Fruit fly (Drosophila melanogaster) whole organism, adult: Measurements from ENCODE around the gene raw.

Experiments
- CG11617 ChIP-seq: fragments of 200-800 bp; sonication (Bioruptor generic); optimal IDR thresholded peaks from 2 replicates; lab custom pipeline; 2017; ENCODE audit warnings: mild to moderate bottlenecking, missing biosample characterization, missing genetic modification reagents, missing genetic modification characterization
- CG12768 ChIP-seq: fragments of 200-800 bp; sonication (Bioruptor generic); optimal IDR thresholded peaks from 2 replicates; lab custom pipeline; 2017; ENCODE audit warnings: missing biosample characterization, missing genetic modification characterization, mild to moderate bottlenecking, moderate library complexity, missing genetic modification reagents
- CG14711 ChIP-seq: fragments of 200-800 bp; sonication (Bioruptor generic); optimal IDR thresholded peaks from 2 replicates; lab custom pipeline; 2018; ENCODE audit warnings: missing biosample characterization, mild to moderate bottlenecking, missing genetic modification characterization, moderate library complexity
- CG1620 ChIP-seq: fragments of 200-800 bp; sonication (Bioruptor generic); optimal IDR thresholded peaks from 2 replicates; lab custom pipeline; 2016; ENCODE audit warnings: missing biosample characterization, missing genetic modification characterization
- CG33017 ChIP-seq: fragments of 200-800 bp; sonication (Bioruptor generic); optimal IDR thresholded peaks from 2 replicates; lab custom pipeline; 2018; ENCODE audit warnings: missing biosample characterization, mild to moderate bottlenecking, missing genetic modification characterization, moderate library complexity
- CG5204 ChIP-seq: fragments of 200-800 bp; sonication (Bioruptor generic); optimal IDR thresholded peaks from 2 replicates; lab custom pipeline; 2016; ENCODE audit warnings: missing biosample characterization, missing genetic modification characterization
- CG7045 ChIP-seq: fragments of 200-800 bp; sonication (Bioruptor generic); optimal IDR thresholded peaks from 2 replicates; lab custom pipeline; 2017; ENCODE audit warnings: missing biosample characterization, mild to moderate bottlenecking, missing genetic modification characterization
- CG7101 ChIP-seq: fragments of 200-800 bp; sonication (Bioruptor generic); optimal IDR thresholded peaks from 2 replicates; lab custom pipeline; 2018; ENCODE audit warnings: missing biosample characterization, mild to moderate bottlenecking, missing genetic modification characterization, moderate library complexity
- Clk ChIP-seq: fragments of 200-800 bp; sonication (Bioruptor generic); optimal IDR thresholded peaks from 2 replicates; lab custom pipeline; 2017; ENCODE audit warnings: missing biosample characterization, missing genetic modification characterization
- Crg-1 ChIP-seq: fragments of 200-800 bp; sonication (Bioruptor generic); optimal IDR thresholded peaks from 2 replicates; lab custom pipeline; 2016; ENCODE audit warnings: missing biosample characterization, missing genetic modification characterization
- Hr96 ChIP-seq: fragments of 200-800 bp; sonication (Bioruptor generic); optimal IDR thresholded peaks from 2 replicates; lab custom pipeline; 2016; ENCODE audit warnings: missing biosample characterization, missing genetic modification characterization
- Mnt ChIP-seq: fragments of 200-800 bp; sonication (Bioruptor generic); optimal IDR thresholded peaks from 2 replicates; lab custom pipeline; 2016; ENCODE audit warnings: missing biosample characterization, mild to moderate bottlenecking, missing genetic modification characterization
- bab1 ChIP-seq: fragments of 200-800 bp; sonication (Bioruptor generic); optimal IDR thresholded peaks from 3 replicates; lab custom pipeline; 2019; ENCODE audit warnings: missing biosample characterization, mild to moderate bottlenecking, missing genetic modification characterization, moderate library complexity
- cic ChIP-seq: fragments of 200-800 bp; sonication (Bioruptor generic); optimal IDR thresholded peaks from 2 replicates; lab custom pipeline; 2017; ENCODE audit warnings: missing biosample characterization, mild to moderate bottlenecking, missing genetic modification characterization, moderate library complexity
- cnc ChIP-seq, 2 experiments: fragments of >200 bp; optimal IDR thresholded peaks; 2 replicates each; lab custom pipeline; 2017
- kay ChIP-seq: fragments of 200-800 bp; sonication (Bioruptor generic); peaks from one replicate; lab custom pipeline; 2016; ENCODE audit warnings: missing biosample characterization, missing genetic modification characterization, borderline replicate concordance
- ovo ChIP-seq: fragments of 200-800 bp; sonication (Bioruptor generic); optimal IDR thresholded peaks from 2 replicates; lab custom pipeline; 2016; ENCODE audit warnings: missing biosample characterization, missing genetic modification characterization
- pad ChIP-seq: fragments of 200-800 bp; sonication (Bioruptor generic); optimal IDR thresholded peaks from 3 replicates; lab custom pipeline; 2017; ENCODE audit warnings: missing biosample characterization, missing genetic modification characterization, mild to moderate bottlenecking, moderate library complexity, missing genetic modification reagents
- tj ChIP-seq: fragments of 200-800 bp; sonication (Bioruptor generic); optimal IDR thresholded peaks from 3 replicates; lab custom pipeline; 2017; ENCODE audit warnings: missing biosample characterization, mild to moderate bottlenecking, missing genetic modification characterization, moderate library complexity
- toe ChIP-seq: fragments of 200-800 bp; sonication (Bioruptor generic); optimal IDR thresholded peaks from 2 replicates; lab custom pipeline; 2016; ENCODE audit warnings: missing biosample characterization, missing genetic modification characterization

The raw gene

dm6 chr2L:8772244-8772643 is 31.8 kb upstream of the raw start, which contains the start of gene LManIV:
Gene LManIV (minus strand): TSS chr2L:8772344.
- TF ChIP-seq CG11617 (GFP tag; lab: Kevin White, UChicago) = no peak
- no peak for TF ChIP-seq Clk (GFP tag; lab: Kevin White, UChicago)
- no peak for TF ChIP-seq kay
- no peak for TF ChIP-seq toe (GFP tag; lab: Kevin White, UChicago)
- no peak for TF ChIP-seq Hr96 (GFP tag; lab: Kevin White, UChicago)
- no peak for TF ChIP-seq pad (GFP tag; lab: Kevin White, UChicago)
- TF ChIP-seq CG12768 (GFP tag; lab: Kevin White, UChicago) = no peak

dm6 chr2L:8768660-8769138 is 28.2 kb upstream of the raw start, which contains the start of gene LManIII:
Gene LManIII (minus strand): TSS chr2L:8768710.
- TF ChIP-seq cic (GFP tag; lab: Kevin White, UChicago) (peak; percentile 58), kay (peak; percentile 75), ovo (no peak)

dm6 chr2L:8762833-8763232 is 22.4 kb upstream of the raw start:
- no peak for TF ChIP-seq Hr96 (GFP tag; lab: Kevin White, UChicago)
- no peak for TF ChIP-seq CG11617 (GFP tag; lab: Kevin White, UChicago)
- no peak for TF ChIP-seq CG7045 (GFP tag; lab: Kevin White, UChicago)
- no peak for TF ChIP-seq Crg-1 (GFP tag; lab: Kevin White, UChicago)
- no peak for TF ChIP-seq toe (GFP tag; lab: Kevin White, UChicago)
- TF ChIP-seq Clk (GFP tag; lab: Kevin White, UChicago) = no peak
- TF ChIP-seq CG5204 (GFP tag; lab: Kevin White, UChicago) = no peak
- TF ChIP-seq cnc (optimal IDR thresholded peaks at IDR 0.05; lab: Kevin White, UChicago) = no peak
- no peak for TF ChIP-seq ovo
- TF ChIP-seq bab1 = no peak
- no peak for TF ChIP-seq pad (GFP tag; lab: Kevin White, UChicago)
- no peak for TF ChIP-seq cic (GFP tag; lab: Kevin White, UChicago)
- TF ChIP-seq Mnt (GFP tag; lab: Kevin White, UChicago) = no peak
- no peak for TF ChIP-seq CG14711 (tag; lab: Kevin White, UChicago)
- no peak for TF ChIP-seq kay
- TF ChIP-seq CG7101 (tag; lab: Kevin White, UChicago) = no peak
- no peak for TF ChIP-seq CG1620 (GFP tag; lab: Kevin White, UChicago)

DNA sequence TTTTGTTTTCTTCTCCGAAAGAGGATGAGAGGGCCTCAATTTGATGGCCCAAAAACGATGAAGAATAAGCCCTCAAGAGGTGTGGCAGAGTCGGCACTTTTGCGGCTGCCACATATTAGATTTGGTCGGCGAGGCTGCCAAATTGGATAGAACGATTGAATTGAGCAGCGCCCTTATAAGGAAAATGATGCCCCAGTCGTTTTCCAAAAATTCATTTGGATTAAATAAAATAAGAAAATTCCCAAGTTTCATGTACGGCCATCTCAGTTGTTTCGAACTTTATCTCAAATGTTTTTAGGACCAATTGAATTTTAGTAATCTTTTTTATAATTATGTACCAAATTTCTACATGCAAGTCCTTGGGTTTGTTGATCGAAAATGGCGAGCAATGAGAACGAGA is 11.6 kb upstream of the raw start, which contains the start of the genes CG45307 and CG12438:
Gene CG45307 (minus strand): TSS at position 101 of the 400 bp plus-strand sequence.
Gene CG12438 (plus strand): TSS at position 264 of the 400 bp plus-strand sequence.
- TF ChIP-seq cic (GFP tag; lab: Kevin White, UChicago) (no peak), Clk (GFP tag; lab: Kevin White, UChicago) (no peak), CG1620 (GFP tag; lab: Kevin White, UChicago) (no peak), CG14711 (tag; lab: Kevin White, UChicago) (no peak), ovo (no peak), CG33017 (tag; lab: Kevin White, UChicago) (no peak), tj (GFP tag; lab: Kevin White, UChicago) (no peak), Crg-1 (GFP tag; lab: Kevin White, UChicago) (no peak), Hr96 (GFP tag; lab: Kevin White, UChicago) (no peak), pad (GFP tag; lab: Kevin White, UChicago) (no peak), Mnt (GFP tag; lab: Kevin White, UChicago) (no peak), cnc (optimal IDR thresholded peaks at IDR 0.05; lab: Kevin White, UChicago) (no peak), toe (GFP tag; lab: Kevin White, UChicago) (no peak), CG11617 (GFP tag; lab: Kevin White, UChicago) (no peak), CG12768 (GFP tag; lab: Kevin White, UChicago) (no peak), bab1 (no peak), CG5204 (GFP tag; lab: Kevin White, UChicago) (no peak), CG7045 (GFP tag; lab: Kevin White, UChicago) (no peak), CG7101 (tag; lab: Kevin White, UChicago) (no peak)

- no peak for TF ChIP-seq toe (GFP tag; lab: Kevin White, UChicago)
- TF ChIP-seq CG1620 (GFP tag; lab: Kevin White, UChicago) = no peak
- no peak for TF ChIP-seq CG11617 (GFP tag; lab: Kevin White, UChicago)
- TF ChIP-seq CG33017 (tag; lab: Kevin White, UChicago) = no peak
- TF ChIP-seq Crg-1 (GFP tag; lab: Kevin White, UChicago) = no peak
- TF ChIP-seq CG7045 (GFP tag; lab: Kevin White, UChicago) = no peak
- TF ChIP-seq CG5204 (GFP tag; lab: Kevin White, UChicago) = no peak
Observed at dm6 chr2L:8747480-8747879, 7.0 kb upstream of the raw start.

DNA sequence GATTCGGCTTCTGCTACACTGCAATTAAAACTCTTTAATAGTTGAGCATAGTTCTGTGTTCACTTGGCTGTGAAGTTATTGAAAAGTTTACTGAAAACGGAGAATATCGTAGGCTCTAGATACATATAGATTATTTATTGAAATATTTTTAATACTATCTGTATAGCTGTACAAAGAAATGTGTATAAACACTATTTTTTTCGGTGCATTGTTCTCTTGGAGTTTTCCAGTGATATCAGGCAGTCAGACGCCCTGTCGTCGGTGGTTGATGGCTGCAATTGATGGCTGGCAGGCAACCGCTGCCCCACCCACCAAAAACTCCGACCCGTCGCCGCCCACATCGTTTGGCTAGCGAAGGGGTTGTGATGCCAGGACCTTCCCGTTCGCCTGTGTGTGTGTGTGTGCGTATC is 5.9 kb upstream of the raw start:
- TF ChIP-seq toe (GFP tag; lab: Kevin White, UChicago) (no peak), CG7045 (GFP tag; lab: Kevin White, UChicago) (no peak), CG1620 (GFP tag; lab: Kevin White, UChicago) (no peak), CG14711 (tag; lab: Kevin White, UChicago) (no peak), ovo (no peak), Clk (GFP tag; lab: Kevin White, UChicago) (no peak), kay (no peak), CG11617 (GFP tag; lab: Kevin White, UChicago) (no peak), Crg-1 (GFP tag; lab: Kevin White, UChicago) (no peak), cic (GFP tag; lab: Kevin White, UChicago) (no peak), tj (GFP tag; lab: Kevin White, UChicago) (no peak), CG5204 (GFP tag; lab: Kevin White, UChicago) (no peak), bab1 (no peak)
